Fruit fly (Drosophila melanogaster) whole organism, embryonic: Measurements from ENCODE around the gene Sptr.

Experiments
- Bdp1 ChIP-seq: fragments of 200-800 bp; sonication (Bioruptor generic); optimal IDR thresholded peaks from 3 replicates; lab custom pipeline; 2016; ENCODE audit warnings: missing biosample characterization, missing genetic modification characterization
- Bgb ChIP-seq: fragments of 200-800 bp; sonication (Bioruptor generic); IDR thresholded peaks from 2 replicates; pipeline ENCODE4 v1.3.6; 2022; ENCODE audit warnings: missing biosample characterization, missing genetic modification characterization; ENCODE audit not compliant: partially characterized antibody
- Bteb2 ChIP-seq: fragments of 200-800 bp; sonication (Bioruptor generic); optimal IDR thresholded peaks from 2 replicates; lab custom pipeline; 2016; ENCODE audit warnings: missing biosample characterization, missing genetic modification characterization
- C15 ChIP-seq: fragments of 200-800 bp; sonication (Bioruptor generic); IDR thresholded peaks from 3 replicates; pipeline ENCODE4 v1.3.6; 2022; ENCODE audit warnings: missing biosample characterization, missing genetic modification characterization
- CG10959 ChIP-seq: fragments of 200-800 bp; sonication (Bioruptor generic); IDR thresholded peaks from 2 replicates; pipeline ENCODE4 v1.3.6; 2022; ENCODE audit warnings: missing biosample characterization, missing genetic modification characterization
- CG11398 ChIP-seq: fragments of 200-800 bp; sonication (Bioruptor generic); optimal IDR thresholded peaks from 2 replicates; lab custom pipeline; 2016; ENCODE audit warnings: missing biosample characterization, missing genetic modification characterization
- CG11560 ChIP-seq: fragments of 200-800 bp; sonication (Bioruptor generic); IDR thresholded peaks from 3 replicates; pipeline ENCODE4 v1.3.6; 2022; ENCODE audit warnings: missing biosample characterization, missing genetic modification characterization
- CG12299 ChIP-seq: fragments of 200-800 bp; sonication (Bioruptor generic); optimal IDR thresholded peaks from 2 replicates; lab custom pipeline; 2018; ENCODE audit warnings: missing biosample characterization, mild to moderate bottlenecking, missing genetic modification characterization
- CG14965 ChIP-seq: fragments of 200-800 bp; sonication (Bioruptor generic); optimal IDR thresholded peaks from 2 replicates; lab custom pipeline; 2016; ENCODE audit warnings: missing biosample characterization, missing genetic modification characterization, borderline replicate concordance
- CG1529 ChIP-seq: fragments of 200-800 bp; sonication (Bioruptor generic); optimal IDR thresholded peaks from 3 replicates; lab custom pipeline; 2018; ENCODE audit warnings: missing biosample characterization, missing genetic modification characterization
- CG17186 ChIP-seq: fragments of 200-800 bp; sonication (Bioruptor generic); optimal IDR thresholded peaks from 3 replicates; lab custom pipeline; 2017; ENCODE audit warnings: missing biosample characterization, missing genetic modification reagents, missing genetic modification characterization
- CG17361 ChIP-seq: fragments of 200-800 bp; sonication (Bioruptor generic); IDR thresholded peaks from 3 replicates; pipeline ENCODE4 v1.3.6; 2022; ENCODE audit warnings: missing biosample characterization, missing genetic modification characterization
- CG17385 ChIP-seq: fragments of 200-800 bp; sonication (Bioruptor generic); optimal IDR thresholded peaks from 3 replicates; lab custom pipeline; 2018; ENCODE audit warnings: missing biosample characterization, mild to moderate bottlenecking, missing genetic modification characterization
- CG18262 ChIP-seq: fragments of 200-800 bp; optimal IDR thresholded peaks from 3 replicates; lab custom pipeline; 2019; ENCODE audit warnings: missing biosample characterization, mild to moderate bottlenecking, missing genetic modification characterization, moderate library complexity
- CG2116 ChIP-seq: fragments of 200-800 bp; sonication (Bioruptor generic); optimal IDR thresholded peaks from 3 replicates; lab custom pipeline; 2018; ENCODE audit warnings: missing biosample characterization, mild to moderate bottlenecking, missing genetic modification characterization
- CG2712 ChIP-seq: fragments of 200-800 bp; optimal IDR thresholded peaks from 3 replicates; lab custom pipeline; 2019; ENCODE audit warnings: missing biosample characterization, mild to moderate bottlenecking, missing genetic modification characterization, moderate library complexity
- CG30020 ChIP-seq: fragments of 200-800 bp; optimal IDR thresholded peaks from 2 replicates; lab custom pipeline; 2019; ENCODE audit warnings: missing biosample characterization, mild to moderate bottlenecking, missing genetic modification characterization, moderate library complexity
- CG31441 ChIP-seq: fragments of 200-800 bp; sonication (Bioruptor generic); IDR thresholded peaks from 2 replicates; pipeline ENCODE4 v1.3.6; 2022; ENCODE audit warnings: missing biosample characterization, missing genetic modification characterization
- CG33557 ChIP-seq: fragments of 200-800 bp; sonication (Bioruptor generic); optimal IDR thresholded peaks from 2 replicates; lab custom pipeline; 2019; ENCODE audit warnings: missing biosample characterization, mild to moderate bottlenecking, missing genetic modification characterization, moderate library complexity
- CG34376 ChIP-seq: fragments of 200-800 bp; sonication (Bioruptor generic); optimal IDR thresholded peaks from 2 replicates; lab custom pipeline; 2018; ENCODE audit warnings: missing biosample characterization, mild to moderate bottlenecking, missing genetic modification characterization
- CG3995 ChIP-seq: fragments of 200-800 bp; sonication (Bioruptor generic); optimal IDR thresholded peaks from 3 replicates; lab custom pipeline; 2016; ENCODE audit warnings: missing biosample characterization, missing genetic modification characterization
- CG4404 ChIP-seq: fragments of 200-800 bp; sonication (Bioruptor generic); IDR thresholded peaks from 2 replicates; pipeline ENCODE4 v1.3.6; 2022; ENCODE audit warnings: missing biosample characterization, missing genetic modification characterization
- CG4424 ChIP-seq: fragments of 200-800 bp; sonication (Bioruptor generic); optimal IDR thresholded peaks from 3 replicates; lab custom pipeline; 2016; ENCODE audit warnings: missing biosample characterization, missing genetic modification characterization
- CG4820 ChIP-seq: fragments of 200-800 bp; sonication (Bioruptor generic); optimal IDR thresholded peaks from 3 replicates; lab custom pipeline; 2016; ENCODE audit warnings: missing biosample characterization, missing genetic modification characterization
- CG8359 ChIP-seq: fragments of 200-800 bp; sonication (Bioruptor generic); optimal IDR thresholded peaks from 2 replicates; lab custom pipeline; 2017; ENCODE audit warnings: missing biosample characterization, mild to moderate bottlenecking, missing genetic modification characterization, borderline replicate concordance
- CG8765 ChIP-seq: fragments of 200-800 bp; sonication (Bioruptor generic); IDR thresholded peaks from 2 replicates; pipeline ENCODE4 v1.3.6; 2022; ENCODE audit warnings: missing biosample characterization, missing genetic modification characterization
- Hmr ChIP-seq: fragments of 200-800 bp; sonication (Bioruptor generic); optimal IDR thresholded peaks from 3 replicates; lab custom pipeline; 2017; ENCODE audit warnings: mild to moderate bottlenecking, missing biosample characterization, missing genetic modification reagents, missing genetic modification characterization
- Oaz ChIP-seq: fragments of 200-800 bp; sonication (Bioruptor generic); IDR thresholded peaks from 2 replicates; pipeline ENCODE4 v1.3.6; 2022; ENCODE audit warnings: missing biosample characterization, missing genetic modification characterization
- Ravus ChIP-seq: fragments of 200-800 bp; sonication (Bioruptor generic); IDR thresholded peaks from 2 replicates; pipeline ENCODE4 v1.3.6; 2022; ENCODE audit warnings: missing biosample characterization, missing genetic modification characterization
- Usf ChIP-seq: fragments of 200-800 bp; sonication (Bioruptor generic); optimal IDR thresholded peaks from 2 replicates; lab custom pipeline; 2017; ENCODE audit warnings: missing genotype, missing biosample characterization, missing genetic modification characterization
- Xrp1 ChIP-seq: fragments of 200-800 bp; sonication (Bioruptor generic); IDR thresholded peaks from 2 replicates; pipeline ENCODE4 v1.3.6; 2022; ENCODE audit warnings: missing biosample characterization, missing genetic modification characterization
- bcd ChIP-seq: fragments of 200-800 bp; sonication (Bioruptor generic); optimal IDR thresholded peaks from 2 replicates; lab custom pipeline; 2017; ENCODE audit warnings: missing biosample characterization, mild to moderate bottlenecking, missing genetic modification characterization
- cad ChIP-seq: fragments of >200 bp; optimal IDR thresholded peaks from 2 replicates; lab custom pipeline; 2017; ENCODE audit warnings: missing biosample characterization, missing genetic modification characterization
- danr ChIP-seq: fragments of 200-800 bp; sonication (Bioruptor generic); IDR thresholded peaks from 2 replicates; pipeline ENCODE4 v1.3.6; 2022; ENCODE audit warnings: missing biosample characterization, missing genetic modification characterization
- fu2 ChIP-seq: fragments of 200-800 bp; sonication (Bioruptor generic); optimal IDR thresholded peaks from 2 replicates; lab custom pipeline; 2016; ENCODE audit warnings: missing biosample characterization, missing genetic modification characterization
- gem ChIP-seq: fragments of 200-800 bp; sonication (Bioruptor generic); optimal IDR thresholded peaks from 2 replicates; lab custom pipeline; 2019; ENCODE audit warnings: missing biosample characterization, mild to moderate bottlenecking, missing genetic modification characterization, moderate library complexity
- ind ChIP-seq: fragments of 200-800 bp; sonication (Bioruptor generic); optimal IDR thresholded peaks from 3 replicates; lab custom pipeline; 2016; ENCODE audit warnings: missing biosample characterization, missing genetic modification characterization
- jing ChIP-seq: fragments of 200-800 bp; sonication (Bioruptor generic); optimal IDR thresholded peaks from 2 replicates; lab custom pipeline; 2018; ENCODE audit warnings: missing biosample characterization, mild to moderate bottlenecking, missing genetic modification characterization
- kah ChIP-seq: fragments of 200-800 bp; sonication (Bioruptor generic); optimal IDR thresholded peaks from 2 replicates; lab custom pipeline; 2018; ENCODE audit warnings: missing biosample characterization, mild to moderate bottlenecking, missing genetic modification characterization
- klu ChIP-seq: fragments of 200-800 bp; sonication (Bioruptor generic); IDR thresholded peaks from 2 replicates; pipeline ENCODE4 v1.3.6; 2022; ENCODE audit warnings: missing biosample characterization, missing genetic modification characterization
- nerfin-2 ChIP-seq: fragments of 200-800 bp; sonication (Bioruptor generic); IDR thresholded peaks from 2 replicates; pipeline ENCODE4 v1.3.6; 2022; ENCODE audit warnings: missing biosample characterization, missing genetic modification characterization; ENCODE audit not compliant: partially characterized antibody
- nom ChIP-seq: fragments of 200-800 bp; sonication (Bioruptor generic); optimal IDR thresholded peaks from 2 replicates; lab custom pipeline; 2017; ENCODE audit warnings: missing biosample characterization, missing genetic modification characterization, mild to moderate bottlenecking, moderate library complexity, missing genetic modification reagents
- oc ChIP-seq: fragments of 200-800 bp; sonication (Bioruptor generic); optimal IDR thresholded peaks from 2 replicates; lab custom pipeline; 2018; ENCODE audit warnings: missing biosample characterization, mild to moderate bottlenecking, missing genetic modification characterization, moderate library complexity
- pum ChIP-seq: fragments of 200-800 bp; sonication (Bioruptor generic); optimal IDR thresholded peaks from 2 replicates; lab custom pipeline; 2016; ENCODE audit warnings: missing biosample characterization, missing genetic modification characterization
- pzg ChIP-seq: fragments of 200-800 bp; sonication (Bioruptor generic); optimal IDR thresholded peaks from 3 replicates; lab custom pipeline; 2018; ENCODE audit warnings: missing biosample characterization, mild to moderate bottlenecking, missing genetic modification characterization, moderate library complexity
- shn ChIP-seq: fragments of 200-800 bp; sonication (Bioruptor generic); optimal IDR thresholded peaks from 3 replicates; lab custom pipeline; 2016; ENCODE audit warnings: missing biosample characterization, missing genetic modification characterization
- slp2 ChIP-seq: fragments of 200-800 bp; sonication (Bioruptor generic); optimal IDR thresholded peaks from 2 replicates; lab custom pipeline; 2016; ENCODE audit warnings: missing biosample characterization, missing genetic modification characterization
- tio ChIP-seq: fragments of 200-800 bp; sonication (Bioruptor generic); optimal IDR thresholded peaks from 2 replicates; lab custom pipeline; 2017; ENCODE audit warnings: missing biosample characterization, missing genetic modification characterization, inconsistent platforms
- tx ChIP-seq: fragments of 200-800 bp; sonication (Bioruptor generic); optimal IDR thresholded peaks from 2 replicates; lab custom pipeline; 2016; ENCODE audit warnings: missing biosample characterization, missing genetic modification characterization
- unc-4 ChIP-seq: fragments of 200-800 bp; sonication (Bioruptor generic); IDR thresholded peaks from 2 replicates; pipeline ENCODE4 v1.3.6; 2022; ENCODE audit warnings: missing biosample characterization, missing genetic modification characterization; ENCODE audit not compliant: partially characterized antibody
- wek ChIP-seq: fragments of 200-800 bp; sonication (Bioruptor generic); optimal IDR thresholded peaks from 3 replicates; lab custom pipeline; 2018; ENCODE audit warnings: missing biosample characterization, mild to moderate bottlenecking, missing genetic modification characterization, moderate library complexity
- yki ChIP-seq: fragments of >200 bp; optimal IDR thresholded peaks from 3 replicates; lab custom pipeline; 2018

Gene Sptr

DNA sequence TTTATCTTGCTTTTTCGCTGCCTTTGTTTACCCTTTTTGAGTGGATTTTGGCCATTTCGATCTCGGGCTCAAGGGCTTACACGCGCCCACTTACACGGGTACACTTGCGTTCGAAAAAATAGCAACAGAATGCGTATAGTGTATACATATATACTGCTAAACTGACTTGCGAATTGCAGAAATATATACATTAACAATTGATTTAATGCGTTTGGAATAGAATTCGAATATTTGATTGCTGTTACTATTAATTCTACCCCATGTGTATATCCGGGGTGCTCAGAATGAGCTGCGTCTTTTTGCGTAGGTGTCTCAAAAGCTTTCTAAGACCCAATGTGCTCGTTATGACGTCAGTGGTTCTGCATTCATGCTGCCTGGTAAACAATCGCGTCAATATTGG is 29.2 kb upstream of the Sptr start (continued):
- TF ChIP-seq nom (GFP tag; lab: Kevin White, UChicago) (no peak), CG14965 (GFP tag; lab: Kevin White, UChicago) (no peak), slp2 (GFP tag; lab: Kevin White, UChicago) (no peak), CG17361 (GFP tag; lab: Robert Waterston, UW) (no peak), CG18262 (tag; lab: Kevin White, UChicago) (no peak), Bteb2 (GFP tag; lab: Kevin White, UChicago) (peak; percentile 46), shn (no peak), Bdp1 (no peak), CG34376 (GFP tag; lab: Kevin White, UChicago) (no peak), CG2116 (GFP tag; lab: Kevin White, UChicago) (no peak), CG33557 (GFP tag; lab: Kevin White, UChicago) (no peak), nerfin-2 (no peak), CG1529 (GFP tag; lab: Kevin White, UChicago) (no peak), Xrp1 (GFP tag; lab: Robert Waterston, UW) (0 out of 2 replicates have a peak, but pooled peaks have one; percentile 29), gem (tag; lab: Kevin White, UChicago) (peak; percentile 53), CG2712 (tag; lab: Kevin White, UChicago) (peak; percentile 10), Usf (GFP tag; lab: Kevin White, UChicago) (no peak), ind (GFP tag; lab: Kevin White, UChicago) (peak; percentile 43), unc-4 (no peak), CG4404 (no peak), CG4820 (no peak), tio (GFP tag; lab: Kevin White, UChicago) (peak; percentile 10), CG30020 (no peak), Hmr (GFP tag; lab: Kevin White, UChicago) (peak; percentile 57), CG10959 (GFP tag; lab: Robert Waterston, UW) (no peak), kah (no peak), fu2 (GFP tag; lab: Kevin White, UChicago) (no peak), Ravus (GFP tag; lab: Robert Waterston, UW) (no peak), pzg (GFP tag; lab: Kevin White, UChicago) (no peak), klu (GFP tag; lab: Robert Waterston, UW) (no peak), tx (GFP tag; lab: Kevin White, UChicago) (no peak), yki (lab: Kevin White, UChicago) (no peak), oc (tag; lab: Kevin White, UChicago) (peak; percentile 0), CG3995 (GFP tag; lab: Kevin White, UChicago) (no peak), C15 (0 out of 3 replicates have a peak, but pooled peaks have one; percentile 20), CG31441 (no peak), pum (GFP tag; lab: Kevin White, UChicago) (no peak), CG11560 (no peak), Bgb (no peak), CG8359 (GFP tag; lab: Kevin White, UChicago) (no peak), CG17186 (GFP tag; lab: Kevin White, UChicago) (no peak), jing (no peak), bcd (GFP tag; lab: Kevin White, UChicago) (peak; percentile 14), CG12299 (tag; lab: Kevin White, UChicago) (peak; percentile 43), cad (GFP tag; lab: Kevin White, UChicago) (no peak), CG4424 (GFP tag; lab: Kevin White, UChicago) (no peak), danr (peak; percentile 27; the same call in 1 of the 2 replicates), CG17385 (GFP tag; lab: Kevin White, UChicago) (no peak), CG8765 (GFP tag; lab: Robert Waterston, UW) (no peak), wek (peak; percentile 34), Oaz (no peak; the same call in 1 of the 2 replicates), CG11398 (GFP tag; lab: Kevin White, UChicago) (no peak)
